Worm (Caenorhabditis elegans) whole organism, late embryonic: ENCODE data around the gene tftc-1.

Experiments used
- K02D7.2 ChIP-seq: sonication (generic microtip); optimal IDR thresholded peaks from 2 replicates; lab custom pipeline; 2017; ENCODE audit warnings: mild to moderate bottlenecking, missing genetic modification characterization, missing compliant biosample characterization
- ama-1 ChIP-seq: fragments of 150-350 bp; optimal IDR thresholded peaks from 2 replicates; lab custom pipeline; 2014
- ceh-14 ChIP-seq: sonication (generic microtip); optimal IDR thresholded peaks from 2 replicates; lab custom pipeline; 2016; ENCODE audit warnings: missing genotype, missing genetic modification characterization, missing compliant biosample characterization
- ceh-18 ChIP-seq: sonication (generic microtip); optimal IDR thresholded peaks from 2 replicates; lab custom pipeline; 2016; ENCODE audit warnings: missing genetic modification characterization, missing compliant biosample characterization
- ceh-34 ChIP-seq: sonication (generic microtip); optimal IDR thresholded peaks from 2 replicates; lab custom pipeline; 2016; ENCODE audit warnings: mild to moderate bottlenecking, missing genetic modification characterization, missing compliant biosample characterization
- ceh-48 ChIP-seq: sonication (generic microtip); optimal IDR thresholded peaks from 2 replicates; lab custom pipeline; 2016; ENCODE audit warnings: missing genetic modification characterization, inconsistent platforms, missing compliant biosample characterization
- ceh-9 ChIP-seq: sonication (generic microtip); optimal IDR thresholded peaks from 2 replicates; lab custom pipeline; 2016; ENCODE audit warnings: mild to moderate bottlenecking, missing genetic modification characterization, inconsistent platforms, missing compliant biosample characterization
- nhr-11 ChIP-seq: fragments of 150-350 bp; optimal IDR thresholded peaks from 2 replicates; lab custom pipeline; 2014; ENCODE audit warnings: missing biosample characterization, missing genetic modification characterization
- pha-4 ChIP-seq: fragments of 150-350 bp; optimal IDR thresholded peaks from 2 replicates; lab custom pipeline; 2018; ENCODE audit warnings: missing biosample characterization, missing genetic modification reagents, missing genetic modification characterization
- pqm-1 ChIP-seq: sonication (generic microtip); optimal IDR thresholded peaks from 2 replicates; lab custom pipeline; 2016; ENCODE audit warnings: missing genetic modification characterization, missing compliant biosample characterization
- syd-9 ChIP-seq: sonication (generic microtip); optimal IDR thresholded peaks from 2 replicates; lab custom pipeline; 2016; ENCODE audit warnings: mild to moderate bottlenecking, missing genetic modification characterization, moderate library complexity, missing compliant biosample characterization
- tbx-2 ChIP-seq: sonication (generic microtip); optimal IDR thresholded peaks from 2 replicates; lab custom pipeline; 2016; ENCODE audit warnings: missing genetic modification characterization, missing compliant biosample characterization
- unc-3 ChIP-seq, 2 experiments: fragments of 200-800 bp in 1 of 2; sonication (Bioruptor generic) in 1 of 2; sonication (generic microtip) in 1 of 2; conservative IDR thresholded peaks in 1 of 2; optimal IDR thresholded peaks in 1 of 2; 2 replicates each; pipeline versions ENCODE4 v1.3.6 to Lab custom; 2016 to 2022; ENCODE audit warnings: missing compliant biosample characterization in 2 of 2, missing genetic modification characterization in 2 of 2, missing genetic modification reagents in 1 of 2
- ztf-16 ChIP-seq: sonication (generic microtip); optimal IDR thresholded peaks from 2 replicates; lab custom pipeline; 2017; ENCODE audit warnings: missing genetic modification characterization, missing compliant biosample characterization

DNA sequence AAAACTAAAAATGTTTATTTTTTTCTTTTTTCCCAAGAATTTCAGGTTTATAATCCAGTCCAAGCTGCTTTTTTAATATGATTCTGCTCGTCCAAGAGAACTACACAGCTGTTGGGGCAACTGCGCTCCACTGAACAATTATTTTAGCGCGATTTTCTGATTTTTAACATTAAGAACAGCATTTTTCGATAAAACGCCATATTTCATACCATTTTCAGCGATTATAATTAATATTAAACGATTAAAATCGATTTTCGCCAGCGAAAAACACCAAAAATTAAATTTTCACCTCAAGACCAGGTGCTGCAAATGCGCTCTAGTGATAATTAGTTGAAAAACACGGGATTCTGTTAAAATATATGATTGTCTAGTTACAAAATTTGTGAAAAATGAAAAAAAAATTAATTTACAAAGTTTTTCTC, 41.2 kb downstream of the tftc-1 start:
- TF ChIP-seq ztf-16 (tag; lab: Kevin White, UChicago) (no peak), pqm-1 (no peak), K02D7.2 (tag; lab: Kevin White, UChicago) (no peak), unc-3 (GFP tag; conservative IDR thresholded peaks at IDR 0.05; lab: Robert Waterston, UW) (no peak), unc-3 (tag; optimal IDR thresholded peaks at IDR 0.05; lab: Kevin White, UChicago) (no peak), ceh-48 (no peak), tbx-2 (tag; lab: Kevin White, UChicago) (no peak), ama-1 (lab: Kevin White, UChicago) (no peak), nhr-11 (tag; lab: Kevin White, UChicago) (no peak), syd-9 (no peak), ceh-9 (tag; lab: Kevin White, UChicago) (no peak), ceh-14 (tag; lab: Kevin White, UChicago) (no peak), ceh-34 (tag; lab: Kevin White, UChicago) (no peak), ceh-18 (tag; lab: Kevin White, UChicago) (no peak), pha-4 (tag; lab: Kevin White, UChicago) (no peak)
